Worm (Caenorhabditis elegans) whole organism, early embryonic: ENCODE results near the gene mrpl-45.
A peak's percentile ranks its signal among the peaks of the same experiment; 100 is the strongest.

Experiments used
- B0310.2 ChIP-seq: sonication (generic microtip); optimal IDR thresholded peaks from 2 replicates; lab custom pipeline; 2016; ENCODE audit warnings: mild to moderate bottlenecking, missing genetic modification characterization, missing compliant biosample characterization
- F13C5.2 ChIP-seq: sonication (generic microtip); optimal IDR thresholded peaks from 2 replicates; lab custom pipeline; 2017; ENCODE audit warnings: mild to moderate bottlenecking, missing genetic modification characterization, inconsistent platforms, missing compliant biosample characterization
- aly-1 ChIP-seq: sonication (generic microtip); optimal IDR thresholded peaks from 2 replicates; lab custom pipeline; 2016; ENCODE audit warnings: missing genetic modification characterization, missing compliant biosample characterization
- ama-1 ChIP-seq: fragments of 150-350 bp; optimal IDR thresholded peaks from 2 replicates; lab custom pipeline; 2014
- ceh-13 ChIP-seq: fragments of 200-800 bp; sonication (Bioruptor generic); optimal IDR thresholded peaks from 2 replicates; lab custom pipeline; 2018; ENCODE audit warnings: mild to moderate bottlenecking, missing genetic modification characterization, missing compliant biosample characterization
- ceh-36 ChIP-seq: sonication (generic microtip); optimal IDR thresholded peaks from 2 replicates; lab custom pipeline; 2016; ENCODE audit warnings: missing genetic modification characterization, inconsistent platforms, missing compliant biosample characterization
- ets-7 ChIP-seq: sonication (generic microtip); optimal IDR thresholded peaks from 2 replicates; lab custom pipeline; 2016; ENCODE audit warnings: missing genotype, missing genetic modification characterization, missing compliant biosample characterization
- flt-1 ChIP-seq: fragments of 200-800 bp; sonication (Bioruptor generic); IDR thresholded peaks from 2 replicates; pipeline ENCODE4 v1.3.6; 2022; ENCODE audit warnings: missing genetic modification characterization, missing compliant biosample characterization
- hmbx-1 ChIP-seq: sonication (generic microtip); optimal IDR thresholded peaks from 2 replicates; lab custom pipeline; 2016; ENCODE audit warnings: mild to moderate bottlenecking, missing genetic modification characterization, missing compliant biosample characterization
- hmg-4 ChIP-seq: fragments of 200-800 bp; sonication (Bioruptor generic); optimal IDR thresholded peaks from 2 replicates; lab custom pipeline; 2018; ENCODE audit warnings: mild to moderate bottlenecking, missing genetic modification characterization, missing compliant biosample characterization
- hnd-1 ChIP-seq: sonication (generic microtip); optimal IDR thresholded peaks from 2 replicates; lab custom pipeline; 2016; ENCODE audit warnings: missing genetic modification characterization, missing compliant biosample characterization
- pes-1 ChIP-seq: fragments of 200-800 bp; sonication (Bioruptor generic); IDR thresholded peaks from 2 replicates; pipeline ENCODE4 v1.3.6; 2022; ENCODE audit warnings: missing genetic modification reagents, missing genetic modification characterization, missing compliant biosample characterization
- scrt-1 ChIP-seq: fragments of 200-800 bp; sonication (Bioruptor generic); IDR thresholded peaks from 2 replicates; pipeline ENCODE4 v1.3.6; 2022; ENCODE audit warnings: missing genetic modification characterization, missing compliant biosample characterization
- sea-1 ChIP-seq: fragments of 200-800 bp; sonication (Bioruptor generic); conservative IDR thresholded peaks from 2 replicates; pipeline ENCODE4 v1.3.6; 2022; ENCODE audit warnings: missing genetic modification characterization, missing compliant biosample characterization
- tbx-11 ChIP-seq: fragments of 200-800 bp; sonication (Bioruptor generic); IDR thresholded peaks from 2 replicates; pipeline ENCODE4 v1.3.6; 2022; ENCODE audit warnings: missing genetic modification characterization, missing compliant biosample characterization
- tbx-37 ChIP-seq: fragments of 200-800 bp; sonication (Bioruptor generic); conservative IDR thresholded peaks from 2 replicates; pipeline ENCODE4 v1.3.6; 2022; ENCODE audit warnings: missing genetic modification reagents, missing genetic modification characterization, missing compliant biosample characterization
- tra-4 ChIP-seq: sonication (generic microtip); optimal IDR thresholded peaks from 2 replicates; lab custom pipeline; 2017; ENCODE audit warnings: missing genetic modification characterization, missing compliant biosample characterization

mrpl-45 gene

DNA sequence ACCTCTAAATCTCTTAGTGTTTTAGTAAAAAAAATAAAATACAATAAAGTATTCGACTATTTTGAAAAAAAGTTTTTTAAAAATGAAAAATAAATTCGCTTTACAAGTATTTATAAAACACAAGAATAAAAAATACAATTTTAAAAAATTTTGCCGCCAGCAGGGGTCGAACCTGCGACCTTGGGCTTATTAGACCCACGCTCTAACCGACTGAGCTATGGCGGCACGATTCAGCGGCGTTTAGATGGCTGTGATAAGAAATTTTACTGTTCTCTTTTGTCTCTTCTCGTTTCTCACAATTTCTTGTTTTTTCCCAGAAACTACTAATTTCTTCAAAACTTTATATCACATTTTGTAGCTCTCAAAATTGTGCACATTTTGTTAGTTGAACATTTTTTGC lies 38.6 kb downstream of the mrpl-45 start:
- TF ChIP-seq hnd-1 (tag; lab: Kevin White, UChicago) (no peak), pes-1 (GFP tag; lab: Robert Waterston, UW) (no peak), tbx-37 (GFP tag; lab: Robert Waterston, UW) (no peak), aly-1 (no peak), flt-1 (GFP tag; lab: Robert Waterston, UW) (no peak), scrt-1 (GFP tag; lab: Robert Waterston, UW) (no peak), F13C5.2 (tag; lab: Kevin White, UChicago) (no peak), ceh-13 (GFP tag; lab: Kevin White, UChicago) (no peak), hmg-4 (GFP tag; lab: Kevin White, UChicago) (no peak), tbx-11 (GFP tag; lab: Robert Waterston, UW) (no peak), ceh-36 (no peak), tra-4 (tag; lab: Kevin White, UChicago) (no peak), ama-1 (lab: Kevin White, UChicago) (no peak), sea-1 (GFP tag; lab: Robert Waterston, UW) (no peak), hmbx-1 (no peak)

DNA sequence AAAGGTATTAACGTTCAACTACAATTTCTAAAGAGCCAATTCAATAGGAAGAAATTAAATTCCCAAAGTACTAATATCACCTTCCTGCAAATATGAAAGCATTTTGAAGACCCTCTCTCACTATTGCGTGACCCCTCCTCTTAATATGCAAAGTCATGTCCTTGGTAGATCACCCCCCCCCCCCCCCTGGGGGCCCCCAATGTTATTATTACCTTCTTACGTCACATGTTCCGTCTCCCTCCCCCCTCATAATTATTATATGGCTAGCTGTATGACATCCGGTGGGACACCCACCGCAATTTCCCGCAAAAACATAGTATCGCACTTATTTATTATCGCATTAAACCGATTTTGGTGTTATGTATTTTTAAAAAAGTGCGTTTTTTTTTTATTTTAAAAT lies 39.9 kb downstream of the mrpl-45 start:
- peak; percentile 4 for TF ChIP-seq hmg-4 (GFP tag; lab: Kevin White, UChicago)
- 0 out of 2 replicates have a peak, but pooled peaks have one; percentile 41 for TF ChIP-seq sea-1 (GFP tag; lab: Robert Waterston, UW)
- no peak for TF ChIP-seq flt-1 (GFP tag; lab: Robert Waterston, UW)
- no peak for TF ChIP-seq B0310.2 (tag; lab: Kevin White, UChicago)

DNA sequence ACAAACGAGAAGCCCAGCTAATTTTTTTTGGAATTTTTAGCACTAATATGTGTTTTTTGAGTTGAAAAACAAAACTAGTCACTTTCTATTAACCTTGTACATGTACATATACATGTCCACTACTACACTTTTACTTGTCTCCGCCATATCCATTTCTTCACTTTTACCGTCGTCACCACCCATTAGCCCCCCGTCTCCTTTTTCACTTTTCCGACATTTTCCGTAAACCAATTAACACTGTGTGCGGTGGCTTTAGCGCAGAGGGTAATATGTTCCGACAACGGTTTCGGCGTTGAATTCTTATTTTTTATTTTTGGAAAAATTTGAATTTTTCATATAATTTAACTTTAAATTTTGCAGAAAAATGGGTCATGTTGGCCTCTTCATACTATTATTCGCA lies 50.1 kb downstream of the mrpl-45 start, which contains the start of gene cdh-12:
cdh-12 (plus strand) TSS at position 365 of the 400 bp plus-strand sequence.
- TF ChIP-seq B0310.2 (tag; lab: Kevin White, UChicago) (no peak), F13C5.2 (tag; lab: Kevin White, UChicago) (no peak), hmg-4 (GFP tag; lab: Kevin White, UChicago) (no peak), ceh-13 (GFP tag; lab: Kevin White, UChicago) (no peak), hnd-1 (tag; lab: Kevin White, UChicago) (no peak), ama-1 (lab: Kevin White, UChicago) (no peak), aly-1 (no peak), hmbx-1 (no peak), tra-4 (tag; lab: Kevin White, UChicago) (no peak), ets-7 (tag; lab: Kevin White, UChicago) (no peak), tbx-37 (GFP tag; lab: Robert Waterston, UW) (no peak), sea-1 (GFP tag; lab: Robert Waterston, UW) (no peak), ceh-36 (no peak), pes-1 (GFP tag; lab: Robert Waterston, UW) (no peak)

DNA sequence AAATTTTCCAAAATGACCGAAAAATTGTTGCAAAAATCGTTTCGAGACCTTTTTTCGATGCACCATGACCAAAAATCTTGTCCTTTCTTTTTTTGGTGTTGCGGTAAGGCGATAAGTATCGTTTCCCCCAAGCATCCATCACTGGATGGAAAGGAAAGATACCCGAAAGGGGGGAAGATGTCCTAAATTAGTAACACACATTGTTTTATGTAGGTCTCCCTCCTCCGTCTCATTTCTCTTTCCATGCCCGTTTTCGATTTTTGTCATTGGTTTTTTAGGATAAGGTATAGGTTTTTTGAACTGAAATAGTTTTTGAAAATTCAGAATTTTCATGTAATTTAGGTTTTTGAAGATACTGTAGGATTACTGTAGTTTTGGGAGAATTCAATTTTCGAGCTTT lies 52.3 kb downstream of the mrpl-45 start:
- TF ChIP-seq scrt-1 (GFP tag; lab: Robert Waterston, UW) (no peak), ama-1 (lab: Kevin White, UChicago) (no peak), ceh-36 (no peak), hnd-1 (tag; lab: Kevin White, UChicago) (no peak), flt-1 (GFP tag; lab: Robert Waterston, UW) (no peak), hmbx-1 (no peak), F13C5.2 (tag; lab: Kevin White, UChicago) (no peak), pes-1 (GFP tag; lab: Robert Waterston, UW) (no peak)

DNA sequence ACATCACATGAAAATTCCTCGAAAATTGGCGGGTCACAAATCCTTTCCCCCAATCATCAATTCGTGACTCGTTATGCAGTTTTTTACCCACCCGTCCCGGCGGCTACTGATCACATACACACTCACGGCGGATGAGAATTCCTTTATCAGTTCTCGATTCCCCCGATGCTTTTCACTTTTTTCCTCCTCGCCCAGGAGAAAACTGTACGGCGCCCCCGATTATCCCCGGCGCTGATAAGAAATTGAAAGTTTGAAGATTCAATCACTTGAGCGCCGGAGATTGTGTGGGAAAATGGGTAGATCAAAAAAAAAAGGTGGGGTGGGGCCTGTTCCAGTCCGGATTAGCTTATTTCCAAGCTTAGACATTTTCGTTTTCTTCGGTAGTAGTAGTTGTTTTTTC lies 53.9 kb downstream of the mrpl-45 start:
- TF ChIP-seq sea-1 (GFP tag; lab: Robert Waterston, UW) (no peak), ets-7 (tag; lab: Kevin White, UChicago) (no peak), tbx-37 (GFP tag; lab: Robert Waterston, UW) (no peak), F13C5.2 (tag; lab: Kevin White, UChicago) (no peak), flt-1 (GFP tag; lab: Robert Waterston, UW) (no peak), hmbx-1 (no peak), ama-1 (lab: Kevin White, UChicago) (no peak)
